ENCODE assay signal across 1 fruit fly cellular context in the genomic region with DNA sequence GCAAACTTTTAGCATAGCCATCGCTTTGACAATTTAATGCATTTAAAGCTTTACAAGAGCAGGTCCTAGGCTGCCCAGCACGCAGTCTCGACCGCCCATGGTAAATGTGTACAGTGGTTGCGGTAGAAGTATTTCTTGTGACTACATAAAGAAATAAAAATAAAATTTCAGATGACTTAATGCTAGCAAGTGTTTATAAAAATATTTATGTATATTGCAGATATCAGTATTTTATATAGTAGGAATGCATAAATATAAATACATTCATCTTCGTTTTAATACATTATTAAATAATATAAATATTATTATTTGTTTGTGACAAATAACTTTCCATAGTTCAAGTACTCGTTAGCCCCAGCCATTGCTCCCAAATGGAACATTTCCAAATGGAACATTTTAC.
TF ChIP-seq lines count a peak whose summit lies in the region.

No protein-coding gene starts in this region.

TF ChIP-seq in whole organism, prepupa, 60 proteins besides CTCF, POLR2A, EP300 and RAD21 (continued from another document):
- TF ChIP-seq CG8632 (GFP tag; optimal IDR thresholded peaks at IDR 0.05; lab: Kevin White, UChicago) (no peak), Ets96B (tag; optimal IDR thresholded peaks at IDR 0.05; lab: Kevin White, UChicago) (peak; percentile 37), lz (GFP tag; optimal IDR thresholded peaks at IDR 0.05; lab: Kevin White, UChicago) (no peak), Eip75B (GFP tag; optimal IDR thresholded peaks at IDR 0.05; lab: Kevin White, UChicago) (no peak)
